Worm (Caenorhabditis elegans) whole organism, late embryonic: ENCODE data around the gene try-14.
A peak's percentile ranks its signal among the peaks of the same experiment; 100 is the strongest.

ENCODE experiments used
- F13H6.1 ChIP-seq: sonication (generic microtip); optimal IDR thresholded peaks from 2 replicates; lab custom pipeline; 2016; ENCODE audit warnings: missing genetic modification characterization, missing compliant biosample characterization
- Y22D7AL.16 ChIP-seq: sonication (generic microtip); optimal IDR thresholded peaks from 2 replicates; lab custom pipeline; 2016; ENCODE audit warnings: missing genetic modification characterization, missing compliant biosample characterization
- ceh-14 ChIP-seq: sonication (generic microtip); optimal IDR thresholded peaks from 2 replicates; lab custom pipeline; 2016; ENCODE audit warnings: missing genotype, missing genetic modification characterization, missing compliant biosample characterization
- ceh-2 ChIP-seq: sonication (generic microtip); optimal IDR thresholded peaks from 2 replicates; lab custom pipeline; 2016; ENCODE audit warnings: missing genotype, missing genetic modification characterization, missing compliant biosample characterization
- ceh-22 ChIP-seq: sonication (generic microtip); optimal IDR thresholded peaks from 2 replicates; lab custom pipeline; 2017; ENCODE audit warnings: missing biosample characterization, missing genetic modification characterization
- ceh-31 ChIP-seq: sonication (generic microtip); optimal IDR thresholded peaks from 2 replicates; lab custom pipeline; 2016; ENCODE audit warnings: missing genetic modification characterization, missing compliant biosample characterization
- ceh-9 ChIP-seq: sonication (generic microtip); optimal IDR thresholded peaks from 2 replicates; lab custom pipeline; 2016; ENCODE audit warnings: mild to moderate bottlenecking, missing genetic modification characterization, inconsistent platforms, missing compliant biosample characterization
- dmd-4 ChIP-seq: sonication (generic microtip); optimal IDR thresholded peaks from 2 replicates; lab custom pipeline; 2016; ENCODE audit warnings: borderline replicate concordance, missing genetic modification characterization, missing compliant biosample characterization
- elt-4 ChIP-seq: sonication (generic microtip); optimal IDR thresholded peaks from 2 replicates; lab custom pipeline; 2016; ENCODE audit warnings: missing genetic modification characterization, missing compliant biosample characterization
- fkh-10 ChIP-seq: fragments of 150-350 bp; optimal IDR thresholded peaks from 2 replicates; lab custom pipeline; 2014; ENCODE audit warnings: missing biosample characterization, missing genetic modification reagents, missing genetic modification characterization
- nfya-1 ChIP-seq: sonication (generic microtip); optimal IDR thresholded peaks from 2 replicates; lab custom pipeline; 2017; ENCODE audit warnings: missing genetic modification characterization, mild to moderate bottlenecking, missing compliant biosample characterization, antibody characterized with exemption, moderate library complexity
- nhr-11 ChIP-seq: fragments of 150-350 bp; optimal IDR thresholded peaks from 2 replicates; lab custom pipeline; 2014; ENCODE audit warnings: missing biosample characterization, missing genetic modification characterization
- pha-4 ChIP-seq: fragments of 150-350 bp; optimal IDR thresholded peaks from 2 replicates; lab custom pipeline; 2018; ENCODE audit warnings: missing biosample characterization, missing genetic modification reagents, missing genetic modification characterization

DNA sequence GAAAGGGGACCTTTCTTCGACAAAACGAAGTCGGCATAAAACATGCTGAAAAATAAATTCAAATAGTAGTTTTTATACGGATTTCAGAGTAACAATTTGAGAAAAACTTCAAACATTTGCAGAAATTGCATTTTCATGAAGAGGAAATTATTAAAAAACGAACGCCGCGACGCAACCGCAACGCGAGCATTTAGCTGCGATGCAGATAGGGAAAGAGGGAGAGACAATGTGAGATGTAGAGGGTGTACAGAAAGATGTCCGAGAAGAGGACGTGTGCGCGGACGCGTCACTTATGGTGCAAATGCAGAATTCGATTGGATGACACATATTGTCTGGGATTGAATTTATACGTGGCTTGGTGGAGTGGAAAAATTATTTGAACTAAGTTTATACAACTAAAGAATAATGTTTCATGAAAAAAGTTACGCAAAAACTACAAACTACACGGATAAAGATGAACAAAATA, 20.4 kb downstream of the try-14 start, which contains the start of gene coh-1:
- TF ChIP-seq Y22D7AL.16 (tag; lab: Kevin White, UChicago) (no peak), dmd-4 (tag; lab: Kevin White, UChicago) (no peak), elt-4 (tag; lab: Kevin White, UChicago) (no peak), pha-4 (tag; lab: Kevin White, UChicago) (no peak), nfya-1 (tag; lab: Kevin White, UChicago) (peak; percentile 68), ceh-9 (no peak), fkh-10 (GFP tag; lab: Kevin White, UChicago) (no peak), ceh-31 (tag; lab: Kevin White, UChicago) (peak; percentile 85), ceh-22 (no peak), F13H6.1 (tag; lab: Kevin White, UChicago) (no peak), ceh-2 (no peak), ceh-14 (tag; lab: Kevin White, UChicago) (no peak), nhr-11 (tag; lab: Kevin White, UChicago) (no peak)
